Worm (Caenorhabditis elegans) whole organism, L2 larva: ENCODE results near the gene F55G7.1.

ENCODE experiments used
- R02D3.7 ChIP-seq: fragments of 150-350 bp; optimal IDR thresholded peaks from 2 replicates; lab custom pipeline; 2014; ENCODE audit warnings: missing biosample characterization, missing genetic modification characterization
- Y55F3AM.14 ChIP-seq: fragments of 200-800 bp; sonication (Bioruptor generic); optimal IDR thresholded peaks from 2 replicates; lab custom pipeline; 2018; ENCODE audit warnings: mild to moderate bottlenecking, missing genetic modification characterization, missing compliant biosample characterization
- ZK546.5 ChIP-seq: sonication (generic microtip); optimal IDR thresholded peaks from 2 replicates; lab custom pipeline; 2017; ENCODE audit warnings: missing biosample characterization, missing genetic modification characterization
- alr-1 ChIP-seq: fragments of 150-350 bp; optimal IDR thresholded peaks from 2 replicates; lab custom pipeline; 2014; ENCODE audit warnings: missing biosample characterization, missing genetic modification characterization
- aly-2 ChIP-seq: fragments of 150-350 bp; optimal IDR thresholded peaks from 2 replicates; lab custom pipeline; 2014; ENCODE audit warnings: missing biosample characterization, missing genetic modification characterization
- ama-1 ChIP-seq: fragments of 150-350 bp; optimal IDR thresholded peaks from 2 replicates; lab custom pipeline; 2018; ENCODE audit warnings: inconsistent platforms
- ceh-16 ChIP-seq: fragments of 150-350 bp; optimal IDR thresholded peaks from 2 replicates; lab custom pipeline; 2014; ENCODE audit warnings: missing biosample characterization, missing genetic modification characterization
- ceh-82 ChIP-seq: fragments of 150-350 bp; optimal IDR thresholded peaks from 2 replicates; lab custom pipeline; 2014; ENCODE audit warnings: missing biosample characterization, missing genetic modification characterization
- crh-2 ChIP-seq: sonication (generic microtip); optimal IDR thresholded peaks from 2 replicates; lab custom pipeline; 2017; ENCODE audit warnings: missing biosample characterization, missing genetic modification characterization
- dmd-4 ChIP-seq: sonication (generic microtip); optimal IDR thresholded peaks from 2 replicates; lab custom pipeline; 2017; ENCODE audit warnings: missing biosample characterization, missing genetic modification characterization
- elt-1 ChIP-seq: fragments of 150-350 bp; optimal IDR thresholded peaks from 2 replicates; lab custom pipeline; 2014; ENCODE audit warnings: missing biosample characterization, missing genetic modification characterization
- elt-3 ChIP-seq: sonication (generic microtip); optimal IDR thresholded peaks from 2 replicates; lab custom pipeline; 2017; ENCODE audit warnings: missing biosample characterization, missing genetic modification characterization
- fos-1 ChIP-seq: fragments of 150-350 bp; optimal IDR thresholded peaks from 2 replicates; lab custom pipeline; 2014; ENCODE audit warnings: missing biosample characterization, missing genetic modification characterization
- gmeb-1 ChIP-seq: fragments of 150-350 bp; optimal IDR thresholded peaks from 2 replicates; lab custom pipeline; 2014; ENCODE audit warnings: missing biosample characterization, missing genetic modification characterization
- lin-11 ChIP-seq: fragments of 150-350 bp; sonication (generic microtip); optimal IDR thresholded peaks from 2 replicates; lab custom pipeline; 2014; ENCODE audit warnings: missing biosample characterization, missing genetic modification characterization, inconsistent platforms, mixed read lengths
- lin-13 ChIP-seq: fragments of 150-350 bp; optimal IDR thresholded peaks from 2 replicates; lab custom pipeline; 2014; ENCODE audit warnings: missing biosample characterization, missing genetic modification reagents, missing genetic modification characterization
- lin-39 ChIP-seq: fragments of 150-350 bp; optimal IDR thresholded peaks from 2 replicates; lab custom pipeline; 2014; ENCODE audit warnings: missing biosample characterization, missing genetic modification reagents, missing genetic modification characterization
- lsy-2 ChIP-seq, 2 experiments: fragments of 150-350 bp in 1 of 2; sonication (generic microtip) in 1 of 2; optimal IDR thresholded peaks; 2 replicates each; lab custom pipeline; 2014 to 2017; ENCODE audit warnings: missing biosample characterization in 2 of 2, missing genetic modification characterization in 2 of 2
- mab-5 ChIP-seq: fragments of 150-350 bp; optimal IDR thresholded peaks from 2 replicates; lab custom pipeline; 2014; ENCODE audit warnings: missing biosample characterization, missing genetic modification characterization
- mbf-1 ChIP-seq: sonication (generic microtip); optimal IDR thresholded peaks from 2 replicates; lab custom pipeline; 2017; ENCODE audit warnings: missing biosample characterization, missing genetic modification characterization
- nhr-11 ChIP-seq: fragments of 150-350 bp; optimal IDR thresholded peaks from 2 replicates; lab custom pipeline; 2014; ENCODE audit warnings: missing biosample characterization, missing genetic modification characterization
- nhr-12 ChIP-seq: fragments of 150-350 bp; optimal IDR thresholded peaks from 2 replicates; lab custom pipeline; 2014; ENCODE audit warnings: missing biosample characterization, missing genetic modification characterization
- nhr-129 ChIP-seq: fragments of 150-350 bp; optimal IDR thresholded peaks from 2 replicates; lab custom pipeline; 2014; ENCODE audit warnings: missing biosample characterization, missing genetic modification characterization
- nhr-21 ChIP-seq: fragments of 150-350 bp; optimal IDR thresholded peaks from 2 replicates; lab custom pipeline; 2014; ENCODE audit warnings: missing biosample characterization, missing genetic modification characterization
- nhr-237 ChIP-seq: fragments of 150-350 bp; optimal IDR thresholded peaks from 2 replicates; lab custom pipeline; 2014; ENCODE audit warnings: missing biosample characterization, missing genetic modification characterization
- nhr-25 ChIP-seq: fragments of 150-350 bp; sonication (generic microtip); optimal IDR thresholded peaks from 3 replicates; lab custom pipeline; 2014; ENCODE audit warnings: missing biosample characterization, missing genetic modification characterization
- nhr-6 ChIP-seq: fragments of 150-350 bp; optimal IDR thresholded peaks from 2 replicates; lab custom pipeline; 2014; ENCODE audit warnings: missing biosample characterization, missing genetic modification characterization
- nhr-77 ChIP-seq: fragments of 150-350 bp; optimal IDR thresholded peaks from 2 replicates; lab custom pipeline; 2014; ENCODE audit warnings: missing biosample characterization, missing genetic modification characterization
- skn-1 ChIP-seq: sonication (generic microtip); optimal IDR thresholded peaks from 2 replicates; lab custom pipeline; 2017; ENCODE audit warnings: missing biosample characterization, missing genetic modification characterization
- snpc-4 ChIP-seq: fragments of 150-350 bp; optimal IDR thresholded peaks from 2 replicates; lab custom pipeline; 2014; ENCODE audit warnings: missing biosample characterization, missing genetic modification characterization
- unc-55 ChIP-seq: fragments of 150-350 bp; sonication (generic microtip); optimal IDR thresholded peaks from 3 replicates; lab custom pipeline; 2014; ENCODE audit warnings: missing biosample characterization, missing genetic modification reagents, missing genetic modification characterization
- unc-62 ChIP-seq: fragments of 150-350 bp; optimal IDR thresholded peaks from 2 replicates; lab custom pipeline; 2014; ENCODE audit warnings: missing biosample characterization, missing genetic modification reagents, missing genetic modification characterization
- zag-1 ChIP-seq: fragments of 150-350 bp; optimal IDR thresholded peaks from 2 replicates; lab custom pipeline; 2014; ENCODE audit warnings: missing biosample characterization, missing genetic modification characterization
- ztf-1 ChIP-seq: fragments of 200-800 bp; sonication (Bioruptor generic); conservative IDR thresholded peaks from 2 replicates; pipeline ENCODE4 v1.3.6; 2022; ENCODE audit warnings: missing genetic modification characterization, missing compliant biosample characterization

Gene F55G7.1

DNA sequence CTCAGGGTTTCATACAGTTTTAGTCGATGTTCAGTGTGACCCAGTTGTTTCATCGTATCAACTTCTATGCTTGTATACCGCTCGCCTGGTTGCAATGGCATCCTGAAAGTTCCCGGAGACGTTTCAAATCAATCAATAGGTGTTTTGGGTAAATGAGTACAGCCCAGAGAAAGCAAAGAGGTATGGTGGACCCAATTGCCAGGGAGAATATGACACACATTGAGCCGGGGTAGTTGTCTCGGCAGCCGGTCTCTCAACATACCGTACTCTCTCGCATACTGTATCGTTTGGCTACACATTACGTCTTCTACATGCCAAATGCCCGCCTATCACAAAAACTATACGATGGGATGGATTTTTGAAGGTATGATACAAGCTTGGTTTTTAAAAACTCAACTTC lies 26.2 kb upstream of the F55G7.1 start, which contains the start of gene Y62H9A.9:
Gene Y62H9A.9, minus strand, starts transcription at position 101 of the 400 bp plus-strand sequence.
- TF ChIP-seq R02D3.7 (tag; lab: Kevin White, UChicago) (no peak), crh-2 (tag; lab: Kevin White, UChicago) (no peak), zag-1 (tag; lab: Kevin White, UChicago) (no peak), ceh-82 (tag; lab: Kevin White, UChicago) (no peak), nhr-77 (tag; lab: Kevin White, UChicago) (no peak), nhr-25 (tag; lab: Kevin White, UChicago) (no peak), elt-1 (tag; lab: Kevin White, UChicago) (no peak), aly-2 (tag; lab: Kevin White, UChicago) (no peak), skn-1 (tag; lab: Kevin White, UChicago) (no peak), alr-1 (tag; lab: Kevin White, UChicago) (no peak), nhr-6 (no peak), lin-11 (no peak), ama-1 (lab: Kevin White, UChicago) (no peak), gmeb-1 (tag; lab: Kevin White, UChicago) (no peak), nhr-129 (tag; lab: Kevin White, UChicago) (no peak), nhr-237 (tag; lab: Kevin White, UChicago) (no peak), unc-55 (GFP tag; lab: Kevin White, UChicago) (no peak)

- TF ChIP-seq lin-39 (tag; lab: Kevin White, UChicago): no peak
- TF ChIP-seq ztf-1 (GFP tag; lab: Robert Waterston, UW): no peak
- peak; percentile 1 for TF ChIP-seq mab-5 (tag; lab: Kevin White, UChicago)
- TF ChIP-seq nhr-21 (tag; lab: Kevin White, UChicago): no peak
- TF ChIP-seq elt-1 (tag; lab: Kevin White, UChicago): no peak
Observed at ce11 chrX:11899031-11899430, 25.2 kb upstream of the F55G7.1 start.

DNA sequence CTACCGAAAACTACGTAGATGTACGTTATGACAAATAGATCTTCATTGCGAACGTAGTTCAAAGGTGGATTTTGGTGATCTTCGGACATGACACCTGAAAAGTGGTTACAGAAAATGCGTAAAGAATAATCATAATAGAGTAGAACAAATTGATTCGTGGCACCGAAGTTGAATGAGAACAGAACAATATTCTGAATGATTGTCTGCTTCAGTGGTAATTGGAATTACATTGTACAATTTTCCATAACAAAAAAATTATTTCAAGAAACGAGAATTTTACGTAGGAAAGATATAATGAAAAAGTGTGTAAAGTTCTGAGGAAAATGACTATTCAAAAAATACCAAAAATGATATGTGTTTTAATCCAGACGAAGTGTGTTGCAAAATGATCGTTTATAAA lies 21.6 kb upstream of the F55G7.1 start, which contains the start of gene Y62H9A.10:
Gene Y62H9A.10, minus strand, starts transcription at position 101 of the 400 bp plus-strand sequence.
- TF ChIP-seq fos-1 (tag; lab: Kevin White, UChicago) (no peak), ztf-1 (GFP tag; lab: Robert Waterston, UW) (no peak), nhr-6 (no peak), lin-13 (GFP tag; lab: Kevin White, UChicago) (no peak), skn-1 (tag; lab: Kevin White, UChicago) (no peak), dmd-4 (tag; lab: Kevin White, UChicago) (no peak), nhr-11 (tag; lab: Kevin White, UChicago) (no peak), ama-1 (lab: Kevin White, UChicago) (no peak), crh-2 (tag; lab: Kevin White, UChicago) (no peak), elt-3 (tag; lab: Kevin White, UChicago) (no peak), lsy-2 (tag; optimal IDR thresholded peaks at IDR 0.05; lab: Kevin White, UChicago) (no peak), nhr-237 (tag; lab: Kevin White, UChicago) (no peak), lin-11 (no peak), ceh-82 (tag; lab: Kevin White, UChicago) (no peak), unc-62 (GFP tag; lab: Kevin White, UChicago) (no peak)

DNA sequence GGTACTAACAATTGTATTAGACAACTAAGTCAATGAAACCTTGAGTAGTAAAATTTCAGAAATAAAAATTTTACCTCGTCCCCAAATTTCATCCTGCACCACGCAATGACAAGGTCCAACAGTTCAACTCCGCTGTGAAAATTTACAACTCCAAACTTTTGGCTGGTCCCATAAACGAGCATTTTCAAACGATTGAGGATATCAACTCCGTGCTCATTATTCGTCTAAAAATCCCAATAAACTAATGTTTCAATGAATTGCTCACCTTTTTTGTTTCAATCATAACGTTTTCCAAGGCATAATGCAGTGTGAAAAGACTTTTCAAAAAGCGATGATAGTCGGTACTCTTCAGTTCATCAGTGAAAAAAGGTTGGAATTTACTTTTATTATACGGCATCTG lies 17.6 kb upstream of the F55G7.1 start:
- TF ChIP-seq aly-2 (tag; lab: Kevin White, UChicago) (no peak), ZK546.5 (tag; lab: Kevin White, UChicago) (no peak), snpc-4 (tag; lab: Kevin White, UChicago) (no peak)

- TF ChIP-seq mab-5 (tag; lab: Kevin White, UChicago) (no peak), snpc-4 (tag; lab: Kevin White, UChicago) (no peak), ceh-82 (tag; lab: Kevin White, UChicago) (no peak), nhr-6 (no peak), ceh-16 (tag; lab: Kevin White, UChicago) (no peak), mbf-1 (tag; lab: Kevin White, UChicago) (no peak), ztf-1 (GFP tag; lab: Robert Waterston, UW) (no peak), Y55F3AM.14 (GFP tag; lab: Kevin White, UChicago) (no peak), nhr-12 (tag; lab: Kevin White, UChicago) (no peak), unc-62 (GFP tag; lab: Kevin White, UChicago) (no peak)
Observed at ce11 chrX:11907263-11907662, 17.0 kb upstream of the F55G7.1 start, which contains the start of gene Y62H9A.11. Gene Y62H9A.11 (minus strand): TSS chrX:11907363.
